Worm (Caenorhabditis elegans): ENCODE measurements around the gene col-148.

The col-148 gene

ce11 chrV:10203435-10204009 is 38.0 kb upstream of the col-148 start, which contains the start of gene chpf-1 (continued):
- no peak for TF ChIP-seq Y105C5A.15 (GFP tag; IDR thresholded peaks at IDR 0.05)
- no peak for TF ChIP-seq aha-1 (tag)
- TF ChIP-seq dve-1 (tag; optimal IDR thresholded peaks at IDR 0.05; ENCODE audit: insufficient read depth): peak; percentile 60
- peak; percentile 64 for TF ChIP-seq ceh-28 (tag; optimal IDR thresholded peaks at IDR 0.05)
- no peak for TF ChIP-seq ceh-20 (GFP tag; IDR thresholded peaks at IDR 0.05)
- peak; percentile 69 for TF ChIP-seq hlh-11 (tag; optimal IDR thresholded peaks at IDR 0.05)
- no peak for TF ChIP-seq zfp-2 (tag; optimal IDR thresholded peaks at IDR 0.05)
- TF ChIP-seq dmd-6 (GFP tag; IDR thresholded peaks at IDR 0.05): peak; percentile 33; the same call in 1 of the 2 replicates
- no peak for TF ChIP-seq saeg-2 (GFP tag; IDR thresholded peaks at IDR 0.05)
- TF ChIP-seq mes-2 (tag; optimal IDR thresholded peaks at IDR 0.05; ENCODE audit: poor library complexity, severe bottlenecking): peak; percentile 29
- TF ChIP-seq arid-1 (GFP tag; conservative IDR thresholded peaks at IDR 0.05): no peak
- 0 out of 2 replicates have a peak, but pooled peaks have one; percentile 42 for TF ChIP-seq lin-1 (GFP tag; IDR thresholded peaks at IDR 0.05)
- TF ChIP-seq ctbp-1 (GFP tag; IDR thresholded peaks at IDR 0.05): no peak
- TF ChIP-seq ceh-82 (tag; optimal IDR thresholded peaks at IDR 0.05): no peak
- TF ChIP-seq attf-4 (tag; optimal IDR thresholded peaks at IDR 0.05): no peak
- TF ChIP-seq hlh-30 (tag; optimal IDR thresholded peaks at IDR 0.05; ENCODE audit: insufficient read depth): peak; percentile 39
- TF ChIP-seq nhr-28 (tag; optimal IDR thresholded peaks at IDR 0.05): peak; percentile 81
- TF ChIP-seq T20F7.1 (GFP tag; optimal IDR thresholded peaks at IDR 0.05): peak; percentile 23
- peak; percentile 84 for TF ChIP-seq pqm-1 (tag; optimal IDR thresholded peaks at IDR 0.05)
- no peak for TF ChIP-seq daf-8 (GFP tag; IDR thresholded peaks at IDR 0.05)
- peak in 1 of 2 experiments; percentile 46 for TF ChIP-seq mdl-1 (tag; optimal IDR thresholded peaks at IDR 0.05)

- 0 out of 2 replicates have a peak, but pooled peaks have one; percentile 31 for TF ChIP-seq arid-1 (GFP tag; conservative IDR thresholded peaks at IDR 0.05)
- TF ChIP-seq snpc-1.2 (GFP tag; IDR thresholded peaks at IDR 0.05): no peak
- TF ChIP-seq nhr-11 (tag; optimal IDR thresholded peaks at IDR 0.05): peak; percentile 11
- no peak for TF ChIP-seq pqm-1 (tag; optimal IDR thresholded peaks at IDR 0.05)
- TF ChIP-seq attf-4 (tag; optimal IDR thresholded peaks at IDR 0.05): no peak
- TF ChIP-seq dmd-8 (GFP tag; IDR thresholded peaks at IDR 0.05): no peak
- TF ChIP-seq hmg-1.1 (GFP tag; IDR thresholded peaks at IDR 0.05): 0 out of 2 replicates have a peak, but pooled peaks have one; percentile 23
- TF ChIP-seq mes-2 (tag; optimal IDR thresholded peaks at IDR 0.05; ENCODE audit: poor library complexity, severe bottlenecking): peak; percentile 72
- no peak for TF ChIP-seq lin-15B (tag; optimal IDR thresholded peaks at IDR 0.05)
- TF ChIP-seq F44E2.7 (GFP tag; IDR thresholded peaks at IDR 0.05): no peak
- TF ChIP-seq nhr-6 (tag; optimal IDR thresholded peaks at IDR 0.05): peak; percentile 59
- TF ChIP-seq unc-39 (tag; optimal IDR thresholded peaks at IDR 0.05): no peak
- TF ChIP-seq rbr-2 (tag; optimal IDR thresholded peaks at IDR 0.05): peak; percentile 62
- TF ChIP-seq php-3 (GFP tag; IDR thresholded peaks at IDR 0.05): no peak
- TF ChIP-seq daf-19 (GFP tag; conservative IDR thresholded peaks at IDR 0.05): no peak
- no peak for TF ChIP-seq ztf-7 (tag; optimal IDR thresholded peaks at IDR 0.05)
- TF ChIP-seq duxl-1 (tag; optimal IDR thresholded peaks at IDR 0.05; ENCODE audit: poor library complexity): peak; percentile 74
- no peak for TF ChIP-seq lin-1 (GFP tag; IDR thresholded peaks at IDR 0.05)
- TF ChIP-seq lin-38 (GFP tag; IDR thresholded peaks at IDR 0.05): peak; percentile 70
- TF ChIP-seq ces-1 (GFP tag; optimal IDR thresholded peaks at IDR 0.05): no peak
- TF ChIP-seq ama-1 (optimal IDR thresholded peaks at IDR 0.05): peak; percentile 37
- TF ChIP-seq ceh-28 (tag; optimal IDR thresholded peaks at IDR 0.05): no peak
- peak; percentile 40 for TF ChIP-seq nhr-48 (tag; optimal IDR thresholded peaks at IDR 0.05)
- no peak for TF ChIP-seq Y5F2A.4 (GFP tag; optimal IDR thresholded peaks at IDR 0.05)
- TF ChIP-seq F37D6.2 (tag; optimal IDR thresholded peaks at IDR 0.05): no peak
- TF ChIP-seq dpl-1 (GFP tag; optimal IDR thresholded peaks at IDR 0.05): peak; percentile 57
- no peak for TF ChIP-seq D1046.2 (GFP tag; IDR thresholded peaks at IDR 0.05)
- TF ChIP-seq ceh-20 (GFP tag; IDR thresholded peaks at IDR 0.05): no peak
- TF ChIP-seq daf-16 (GFP tag; optimal IDR thresholded peaks at IDR 0.05): no peak
- TF ChIP-seq daf-16 (tag; optimal IDR thresholded peaks at IDR 0.05): peak; percentile 26
- no peak for TF ChIP-seq daf-8 (GFP tag; IDR thresholded peaks at IDR 0.05)
- peak; percentile 24 for TF ChIP-seq hlh-30 (tag; optimal IDR thresholded peaks at IDR 0.05; ENCODE audit: insufficient read depth)
- TF ChIP-seq aly-2 (tag; optimal IDR thresholded peaks at IDR 0.05): no peak
- TF ChIP-seq nhr-28 (tag; optimal IDR thresholded peaks at IDR 0.05): peak; percentile 47
- TF ChIP-seq mxl-2 (GFP tag; conservative IDR thresholded peaks at IDR 0.05): no peak
- TF ChIP-seq mxl-3 (GFP tag; optimal IDR thresholded peaks at IDR 0.05): no peak
- no peak for TF ChIP-seq ceh-44 (GFP tag; IDR thresholded peaks at IDR 0.05)
Measured at ce11 chrV:10204863-10205338, 36.7 kb upstream of the col-148 start, which contains the start of the genes ZK856.19 and ZK856.11. ZK856.19 (minus strand) TSS chrV:10204913. ZK856.11 (minus strand) TSS chrV:10204938.

Measured in whole organism, L4 larva.